Worm (Caenorhabditis elegans) whole organism, early embryonic: ENCODE data around the gene sec-5.

Experiments
- B0310.2 ChIP-seq: sonication (generic microtip); optimal IDR thresholded peaks from 2 replicates; lab custom pipeline; 2016; ENCODE audit warnings: mild to moderate bottlenecking, missing genetic modification characterization, missing compliant biosample characterization
- F13C5.2 ChIP-seq: sonication (generic microtip); optimal IDR thresholded peaks from 2 replicates; lab custom pipeline; 2017; ENCODE audit warnings: mild to moderate bottlenecking, missing genetic modification characterization, inconsistent platforms, missing compliant biosample characterization
- aly-1 ChIP-seq: sonication (generic microtip); optimal IDR thresholded peaks from 2 replicates; lab custom pipeline; 2016; ENCODE audit warnings: missing genetic modification characterization, missing compliant biosample characterization
- ama-1 ChIP-seq: fragments of 150-350 bp; optimal IDR thresholded peaks from 2 replicates; lab custom pipeline; 2014
- ceh-13 ChIP-seq: fragments of 200-800 bp; sonication (Bioruptor generic); optimal IDR thresholded peaks from 2 replicates; lab custom pipeline; 2018; ENCODE audit warnings: mild to moderate bottlenecking, missing genetic modification characterization, missing compliant biosample characterization
- ceh-36 ChIP-seq: sonication (generic microtip); optimal IDR thresholded peaks from 2 replicates; lab custom pipeline; 2016; ENCODE audit warnings: missing genetic modification characterization, inconsistent platforms, missing compliant biosample characterization
- ets-7 ChIP-seq: sonication (generic microtip); optimal IDR thresholded peaks from 2 replicates; lab custom pipeline; 2016; ENCODE audit warnings: missing genotype, missing genetic modification characterization, missing compliant biosample characterization
- flt-1 ChIP-seq: fragments of 200-800 bp; sonication (Bioruptor generic); IDR thresholded peaks from 2 replicates; pipeline ENCODE4 v1.3.6; 2022; ENCODE audit warnings: missing genetic modification characterization, missing compliant biosample characterization
- hmbx-1 ChIP-seq: sonication (generic microtip); optimal IDR thresholded peaks from 2 replicates; lab custom pipeline; 2016; ENCODE audit warnings: mild to moderate bottlenecking, missing genetic modification characterization, missing compliant biosample characterization
- hmg-4 ChIP-seq: fragments of 200-800 bp; sonication (Bioruptor generic); optimal IDR thresholded peaks from 2 replicates; lab custom pipeline; 2018; ENCODE audit warnings: mild to moderate bottlenecking, missing genetic modification characterization, missing compliant biosample characterization
- hnd-1 ChIP-seq: sonication (generic microtip); optimal IDR thresholded peaks from 2 replicates; lab custom pipeline; 2016; ENCODE audit warnings: missing genetic modification characterization, missing compliant biosample characterization
- pes-1 ChIP-seq: fragments of 200-800 bp; sonication (Bioruptor generic); IDR thresholded peaks from 2 replicates; pipeline ENCODE4 v1.3.6; 2022; ENCODE audit warnings: missing genetic modification reagents, missing genetic modification characterization, missing compliant biosample characterization
- scrt-1 ChIP-seq: fragments of 200-800 bp; sonication (Bioruptor generic); IDR thresholded peaks from 2 replicates; pipeline ENCODE4 v1.3.6; 2022; ENCODE audit warnings: missing genetic modification characterization, missing compliant biosample characterization
- sea-1 ChIP-seq: fragments of 200-800 bp; sonication (Bioruptor generic); conservative IDR thresholded peaks from 2 replicates; pipeline ENCODE4 v1.3.6; 2022; ENCODE audit warnings: missing genetic modification characterization, missing compliant biosample characterization
- tbx-11 ChIP-seq: fragments of 200-800 bp; sonication (Bioruptor generic); IDR thresholded peaks from 2 replicates; pipeline ENCODE4 v1.3.6; 2022; ENCODE audit warnings: missing genetic modification characterization, missing compliant biosample characterization
- tbx-37 ChIP-seq: fragments of 200-800 bp; sonication (Bioruptor generic); conservative IDR thresholded peaks from 2 replicates; pipeline ENCODE4 v1.3.6; 2022; ENCODE audit warnings: missing genetic modification reagents, missing genetic modification characterization, missing compliant biosample characterization
- tra-4 ChIP-seq: sonication (generic microtip); optimal IDR thresholded peaks from 2 replicates; lab custom pipeline; 2017; ENCODE audit warnings: missing genetic modification characterization, missing compliant biosample characterization

Gene sec-5

DNA sequence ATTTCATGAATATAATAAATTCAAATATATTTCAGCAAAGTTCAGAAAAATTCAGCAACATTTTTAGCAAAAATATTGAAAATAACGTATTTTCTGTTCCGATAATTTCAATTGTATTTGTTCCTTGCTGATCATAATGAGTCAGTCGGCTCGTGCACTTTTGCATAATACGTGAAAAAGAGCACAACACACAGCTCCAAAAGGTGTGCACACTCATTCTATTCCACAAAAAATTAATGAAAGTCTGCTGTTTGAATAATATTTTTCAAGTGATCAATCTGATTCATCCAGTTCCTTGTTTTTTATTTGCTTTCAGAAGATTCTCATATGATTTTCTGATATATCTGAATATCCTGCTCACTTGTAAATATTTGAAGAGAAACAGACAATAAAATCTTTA lies 22.6 kb downstream of the sec-5 start:
- TF ChIP-seq ets-7 (tag; lab: Kevin White, UChicago) = no peak
- TF ChIP-seq F13C5.2 = no peak
- TF ChIP-seq flt-1 (GFP tag; lab: Robert Waterston, UW) = no peak
- TF ChIP-seq ama-1 (lab: Kevin White, UChicago) = no peak
- TF ChIP-seq tbx-11 (GFP tag; lab: Robert Waterston, UW) = no peak
- no peak for TF ChIP-seq hnd-1 (tag; lab: Kevin White, UChicago)
- TF ChIP-seq ceh-13 (GFP tag; lab: Kevin White, UChicago) = no peak
- TF ChIP-seq B0310.2 (tag; lab: Kevin White, UChicago) = no peak
- no peak for TF ChIP-seq scrt-1 (GFP tag; lab: Robert Waterston, UW)
- TF ChIP-seq aly-1 (tag; lab: Kevin White, UChicago) = no peak
- no peak for TF ChIP-seq hmg-4
- TF ChIP-seq hmbx-1 (tag; lab: Kevin White, UChicago) = no peak
- no peak for TF ChIP-seq tra-4
- TF ChIP-seq ceh-36 (tag; lab: Kevin White, UChicago) = no peak
- TF ChIP-seq tbx-37 = no peak
- TF ChIP-seq pes-1 (GFP tag; lab: Robert Waterston, UW) = no peak

DNA sequence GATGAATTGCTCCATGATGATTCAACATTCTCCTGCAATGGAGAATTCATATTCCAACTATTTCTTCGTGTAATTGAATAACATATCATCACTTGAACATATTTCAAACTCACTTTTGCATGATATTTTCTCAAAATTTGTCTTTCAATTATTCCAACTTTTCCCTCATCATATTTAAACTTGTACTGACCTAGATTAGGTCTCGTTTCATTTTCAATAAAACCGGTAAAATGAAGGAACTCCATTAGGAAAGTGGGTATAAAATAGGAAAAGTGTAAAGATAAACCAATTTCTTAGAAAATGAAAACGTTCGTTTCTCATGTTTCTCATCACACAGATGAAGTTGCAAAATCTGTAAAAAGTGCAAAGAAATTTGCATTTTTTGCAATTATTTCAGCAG lies 24.7 kb downstream of the sec-5 start, which contains the start of gene col-78:
col-78 (plus strand) TSS at position 301 of the 400 bp plus-strand sequence.
- TF ChIP-seq ceh-36 (tag; lab: Kevin White, UChicago) (no peak), sea-1 (GFP tag; lab: Robert Waterston, UW) (no peak), hmbx-1 (tag; lab: Kevin White, UChicago) (no peak), B0310.2 (tag; lab: Kevin White, UChicago) (no peak), ets-7 (tag; lab: Kevin White, UChicago) (no peak), F13C5.2 (no peak), tbx-11 (GFP tag; lab: Robert Waterston, UW) (no peak), hmg-4 (no peak), flt-1 (GFP tag; lab: Robert Waterston, UW) (no peak), tbx-37 (no peak), aly-1 (tag; lab: Kevin White, UChicago) (no peak), scrt-1 (GFP tag; lab: Robert Waterston, UW) (no peak), ceh-13 (GFP tag; lab: Kevin White, UChicago) (no peak), hnd-1 (tag; lab: Kevin White, UChicago) (no peak)

DNA sequence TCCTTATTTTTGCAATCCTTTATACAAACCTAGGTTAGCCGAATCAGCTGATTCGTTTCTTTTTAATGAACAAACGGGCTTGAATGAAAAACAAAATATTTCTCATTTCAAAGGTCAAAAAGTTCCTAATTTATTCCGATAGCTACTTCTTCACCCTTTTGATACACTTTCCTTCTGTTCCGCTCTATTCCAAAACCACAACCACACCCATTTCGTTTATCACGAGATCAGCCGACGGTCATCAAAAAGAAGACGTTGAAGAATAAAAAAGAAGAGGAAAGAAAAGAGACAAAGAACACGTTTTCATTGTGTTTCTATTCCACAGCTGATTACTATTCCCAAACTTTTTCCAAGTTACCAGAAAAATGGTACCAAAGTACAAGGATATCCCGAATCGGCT lies 28.9 kb downstream of the sec-5 start:
- TF ChIP-seq aly-1 (tag; lab: Kevin White, UChicago) = no peak
- no peak for TF ChIP-seq ceh-36 (tag; lab: Kevin White, UChicago)
- TF ChIP-seq pes-1 (GFP tag; lab: Robert Waterston, UW) = no peak
- no peak for TF ChIP-seq F13C5.2
- no peak for TF ChIP-seq hmbx-1 (tag; lab: Kevin White, UChicago)
- TF ChIP-seq tbx-37 = no peak
- no peak for TF ChIP-seq ets-7 (tag; lab: Kevin White, UChicago)
- no peak for TF ChIP-seq ceh-13 (GFP tag; lab: Kevin White, UChicago)
- TF ChIP-seq ama-1 (lab: Kevin White, UChicago) = no peak
- TF ChIP-seq scrt-1 (GFP tag; lab: Robert Waterston, UW) = no peak
- TF ChIP-seq flt-1 (GFP tag; lab: Robert Waterston, UW) = no peak
- no peak for TF ChIP-seq B0310.2 (tag; lab: Kevin White, UChicago)

DNA sequence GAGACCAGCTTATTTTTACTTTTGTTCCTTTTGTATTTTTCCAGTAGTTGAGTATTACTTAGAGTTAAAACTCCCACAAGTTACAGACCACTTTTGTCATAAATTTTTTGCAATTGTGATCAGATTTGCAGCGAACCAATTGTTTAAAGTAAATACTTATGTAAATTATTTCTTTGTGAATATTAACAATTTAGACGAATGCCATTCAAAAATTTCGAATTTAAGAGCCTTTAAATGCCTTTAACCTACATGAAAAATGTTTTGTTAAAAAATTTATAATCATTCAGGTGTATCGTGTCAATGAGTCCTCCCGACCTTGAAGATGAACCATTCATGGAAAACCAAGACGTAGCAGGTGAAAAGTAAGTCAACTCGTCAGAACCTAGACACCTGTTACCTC lies 31.0 kb downstream of the sec-5 start, which contains the start of gene W07A12.4:
W07A12.4 (plus strand) TSS at position 301 of the 400 bp plus-strand sequence.
- TF ChIP-seq tbx-37 = no peak
- TF ChIP-seq F13C5.2 = no peak
- TF ChIP-seq hmg-4 = no peak

DNA sequence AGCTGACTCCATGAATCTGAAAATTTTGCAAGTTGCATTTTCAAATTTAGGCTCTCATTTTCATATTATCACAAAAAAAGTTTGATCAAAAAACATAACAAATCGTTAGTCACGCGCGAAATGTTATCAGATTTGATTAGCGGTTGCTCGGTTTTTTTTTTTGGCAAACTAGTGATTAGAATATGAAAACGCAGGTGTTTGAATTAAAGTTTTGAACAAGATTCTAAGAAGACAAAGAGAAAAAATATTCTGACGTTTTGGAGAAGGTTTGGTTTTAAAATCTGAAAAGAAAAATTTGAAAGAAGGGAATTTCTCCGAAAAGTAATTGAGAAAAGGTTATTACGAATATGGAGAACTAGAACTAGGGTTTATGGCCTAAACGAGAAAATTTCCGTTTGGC lies 32.6 kb downstream of the sec-5 start:
- no peak for TF ChIP-seq scrt-1 (GFP tag; lab: Robert Waterston, UW)
- TF ChIP-seq hnd-1 (tag; lab: Kevin White, UChicago) = no peak
- no peak for TF ChIP-seq hmg-4
- no peak for TF ChIP-seq B0310.2 (tag; lab: Kevin White, UChicago)
- no peak for TF ChIP-seq flt-1 (GFP tag; lab: Robert Waterston, UW)
- TF ChIP-seq ceh-36 (tag; lab: Kevin White, UChicago) = no peak
- TF ChIP-seq tbx-37 = no peak
- TF ChIP-seq aly-1 (tag; lab: Kevin White, UChicago) = no peak
- TF ChIP-seq hmbx-1 (tag; lab: Kevin White, UChicago) = no peak
- no peak for TF ChIP-seq pes-1 (GFP tag; lab: Robert Waterston, UW)
- no peak for TF ChIP-seq F13C5.2
- TF ChIP-seq ama-1 (lab: Kevin White, UChicago) = no peak
- no peak for TF ChIP-seq ceh-13 (GFP tag; lab: Kevin White, UChicago)
- TF ChIP-seq sea-1 (GFP tag; lab: Robert Waterston, UW) = no peak

DNA sequence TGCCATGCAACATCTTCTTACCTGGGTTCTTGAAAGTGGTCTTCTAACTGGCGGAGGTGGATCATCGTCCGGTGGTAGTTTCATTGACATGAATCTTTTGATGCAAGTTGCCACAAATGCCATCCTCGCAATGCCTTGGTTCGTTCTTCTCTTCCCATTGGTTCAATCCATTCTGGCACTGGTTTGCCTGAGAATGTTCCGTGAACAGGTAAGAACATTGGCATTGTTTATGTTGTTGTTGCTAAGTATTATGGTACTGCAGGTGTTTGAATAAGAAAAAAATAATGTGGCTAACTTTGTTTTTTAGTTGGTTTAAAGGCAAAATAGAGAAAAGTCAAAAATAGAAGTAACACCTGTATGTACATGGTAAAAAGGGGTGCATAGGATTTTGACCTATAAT lies 33.2 kb downstream of the sec-5 start:
- no peak for TF ChIP-seq ceh-36 (tag; lab: Kevin White, UChicago)
- no peak for TF ChIP-seq sea-1 (GFP tag; lab: Robert Waterston, UW)
- TF ChIP-seq tra-4 = no peak
- no peak for TF ChIP-seq scrt-1 (GFP tag; lab: Robert Waterston, UW)
- TF ChIP-seq hnd-1 (tag; lab: Kevin White, UChicago) = no peak
- no peak for TF ChIP-seq aly-1 (tag; lab: Kevin White, UChicago)
- TF ChIP-seq ama-1 (lab: Kevin White, UChicago) = no peak
- TF ChIP-seq ceh-13 (GFP tag; lab: Kevin White, UChicago) = no peak
- TF ChIP-seq tbx-37 = no peak
- no peak for TF ChIP-seq hmbx-1 (tag; lab: Kevin White, UChicago)
- TF ChIP-seq ets-7 (tag; lab: Kevin White, UChicago) = no peak
- no peak for TF ChIP-seq flt-1 (GFP tag; lab: Robert Waterston, UW)
- TF ChIP-seq pes-1 (GFP tag; lab: Robert Waterston, UW) = no peak
- no peak for TF ChIP-seq tbx-11 (GFP tag; lab: Robert Waterston, UW)

DNA sequence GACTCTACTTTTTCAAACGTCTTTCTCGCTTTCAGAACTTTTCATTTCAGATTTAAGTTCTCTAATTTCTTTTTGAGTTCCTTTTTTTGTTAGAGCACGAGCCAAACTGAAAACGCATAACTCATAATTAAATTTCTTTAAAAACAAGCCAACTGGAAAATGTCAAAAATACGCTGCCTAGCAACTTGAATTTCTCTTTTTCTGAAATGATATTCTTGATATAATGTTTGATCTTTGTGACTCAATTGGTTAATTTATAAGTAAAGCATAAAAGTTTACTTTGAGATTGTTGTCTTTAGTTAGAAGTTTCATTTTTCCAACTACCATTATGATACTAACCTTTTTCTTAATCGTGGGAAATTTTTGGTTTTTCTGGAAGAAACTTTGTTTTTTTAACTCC lies 35.8 kb downstream of the sec-5 start:
- TF ChIP-seq F13C5.2 (no peak), ceh-13 (GFP tag; lab: Kevin White, UChicago) (no peak), hnd-1 (tag; lab: Kevin White, UChicago) (no peak), hmbx-1 (tag; lab: Kevin White, UChicago) (no peak), pes-1 (GFP tag; lab: Robert Waterston, UW) (no peak), tbx-11 (GFP tag; lab: Robert Waterston, UW) (no peak), flt-1 (GFP tag; lab: Robert Waterston, UW) (no peak), tbx-37 (no peak)
